Worm (Caenorhabditis elegans) whole organism, L1 larva: Measurements from ENCODE around the gene K08H10.6.
A peak's percentile ranks its signal among the peaks of the same experiment; 100 is the strongest.

Source experiments
- C16A3.4 ChIP-seq: fragments of 150-350 bp; optimal IDR thresholded peaks from 2 replicates; lab custom pipeline; 2014; ENCODE audit warnings: missing biosample characterization, missing genetic modification characterization
- aha-1 ChIP-seq: fragments of 150-350 bp; optimal IDR thresholded peaks from 2 replicates; lab custom pipeline; 2014; ENCODE audit warnings: missing biosample characterization, missing genetic modification characterization
- aly-2 ChIP-seq: fragments of 150-350 bp; optimal IDR thresholded peaks from 2 replicates; lab custom pipeline; 2014; ENCODE audit warnings: missing biosample characterization, missing genetic modification characterization
- ama-1 ChIP-seq: fragments of 150-350 bp; optimal IDR thresholded peaks from 2 replicates; lab custom pipeline; 2014
- blmp-1 ChIP-seq: fragments of 150-350 bp; optimal IDR thresholded peaks from 2 replicates; lab custom pipeline; 2014; ENCODE audit warnings: missing biosample characterization, missing genetic modification characterization
- ceh-82 ChIP-seq, 3 experiments: fragments of 150-350 bp in 1 of 3; sonication (generic microtip) in 2 of 3; optimal IDR thresholded peaks; 2 replicates each; lab custom pipeline; 2014 to 2017; ENCODE audit warnings: missing biosample characterization in 3 of 3, missing genetic modification characterization in 3 of 3
- ceh-90 ChIP-seq: sonication (generic microtip); optimal IDR thresholded peaks from 2 replicates; lab custom pipeline; 2016; ENCODE audit warnings: missing genetic modification characterization, missing compliant biosample characterization
- dpl-1 ChIP-seq, 3 experiments: fragments of 150-350 bp in 2 of 3; sonication (generic microtip) in 1 of 3; optimal IDR thresholded peaks; 2 replicates each; lab custom pipeline; 2014 to 2017; ENCODE audit warnings: missing biosample characterization in 3 of 3, missing genetic modification characterization in 3 of 3, missing genetic modification reagents in 3 of 3
- dsc-1 ChIP-seq: sonication (generic microtip); optimal IDR thresholded peaks from 2 replicates; lab custom pipeline; 2016; ENCODE audit warnings: mild to moderate bottlenecking, missing genetic modification characterization, missing compliant biosample characterization
- efl-3 ChIP-seq: fragments of 200-800 bp; sonication (Bioruptor generic); optimal IDR thresholded peaks from 2 replicates; lab custom pipeline; 2018; ENCODE audit warnings: mild to moderate bottlenecking, missing genetic modification characterization, missing compliant biosample characterization
- egl-13 ChIP-seq: sonication (generic microtip); optimal IDR thresholded peaks from 2 replicates; lab custom pipeline; 2016; ENCODE audit warnings: missing genotype, missing genetic modification reagents, missing genetic modification characterization, missing compliant biosample characterization
- egl-27 ChIP-seq, 2 experiments: fragments of 150-350 bp in 1 of 2; sonication (generic microtip); optimal IDR thresholded peaks; 3 replicates each; lab custom pipeline; 2017 to 2018; ENCODE audit warnings: missing biosample characterization in 2 of 2, missing genetic modification characterization in 2 of 2, missing genetic modification reagents in 2 of 2
- elt-2 ChIP-seq: sonication (generic microtip); optimal IDR thresholded peaks from 2 replicates; lab custom pipeline; 2016; ENCODE audit warnings: missing genetic modification characterization, mild to moderate bottlenecking, inconsistent platforms, missing compliant biosample characterization, missing genetic modification reagents
- elt-3 ChIP-seq, 6 experiments: fragments of 150-350 bp in 1 of 6; sonication (generic microtip); optimal IDR thresholded peaks; 2 replicates each; lab custom pipeline; 2017 to 2018; ENCODE audit warnings: missing biosample characterization in 6 of 6, missing genetic modification characterization in 6 of 6, inconsistent platforms in 1 of 6
- fos-1 ChIP-seq: fragments of 150-350 bp; optimal IDR thresholded peaks from 2 replicates; lab custom pipeline; 2014; ENCODE audit warnings: missing biosample characterization, missing genetic modification characterization
- grh-1 ChIP-seq: fragments of 200-800 bp; sonication (Bioruptor generic); IDR thresholded peaks from 2 replicates; pipeline ENCODE4 v1.3.6; 2022; ENCODE audit warnings: missing genetic modification reagents, missing genetic modification characterization, missing compliant biosample characterization
- hlh-17 ChIP-seq: fragments of 200-800 bp; sonication (Bioruptor generic); optimal IDR thresholded peaks from 2 replicates; lab custom pipeline; 2018; ENCODE audit warnings: missing genetic modification characterization, mild to moderate bottlenecking, missing compliant biosample characterization, moderate library complexity, borderline replicate concordance
- hpl-2 ChIP-seq: fragments of 150-350 bp; optimal IDR thresholded peaks from 2 replicates; lab custom pipeline; 2014; ENCODE audit warnings: missing biosample characterization, missing genetic modification reagents, missing genetic modification characterization
- irx-1 ChIP-seq: sonication (generic microtip); optimal IDR thresholded peaks from 2 replicates; lab custom pipeline; 2016; ENCODE audit warnings: missing genetic modification characterization, missing compliant biosample characterization
- jun-1 ChIP-seq: fragments of 150-350 bp; optimal IDR thresholded peaks from 2 replicates; lab custom pipeline; 2014; ENCODE audit warnings: missing biosample characterization, missing genetic modification reagents, missing genetic modification characterization
- lin-14 ChIP-seq: fragments of 200-800 bp; sonication (Bioruptor generic); optimal IDR thresholded peaks from 2 replicates; lab custom pipeline; 2018; ENCODE audit warnings: mild to moderate bottlenecking, missing genetic modification characterization, moderate library complexity, missing compliant biosample characterization
- lin-35 ChIP-seq, 2 experiments: fragments of 150-350 bp; optimal IDR thresholded peaks; 2 replicates each; lab custom pipeline; 2014; ENCODE audit warnings: missing biosample characterization in 2 of 2, missing genetic modification characterization in 2 of 2, missing genetic modification reagents in 2 of 2
- lin-39 ChIP-seq: fragments of 150-350 bp; optimal IDR thresholded peaks from 2 replicates; lab custom pipeline; 2014; ENCODE audit warnings: missing biosample characterization, missing genetic modification reagents, missing genetic modification characterization
- lsy-2 ChIP-seq, 2 experiments: fragments of 150-350 bp; optimal IDR thresholded peaks; 2 replicates each; lab custom pipeline; 2014; ENCODE audit warnings: missing biosample characterization in 2 of 2, missing genetic modification characterization in 2 of 2
- nhr-12 ChIP-seq: sonication (generic microtip); optimal IDR thresholded peaks from 2 replicates; lab custom pipeline; 2017; ENCODE audit warnings: missing biosample characterization, missing genetic modification characterization
- nhr-237 ChIP-seq: fragments of 150-350 bp; optimal IDR thresholded peaks from 2 replicates; lab custom pipeline; 2014; ENCODE audit warnings: missing biosample characterization, missing genetic modification characterization
- nhr-71 ChIP-seq: sonication (generic microtip); optimal IDR thresholded peaks from 2 replicates; lab custom pipeline; 2016; ENCODE audit warnings: mild to moderate bottlenecking, missing genetic modification characterization, moderate library complexity, missing compliant biosample characterization
- nhr-77 ChIP-seq: fragments of 150-350 bp; optimal IDR thresholded peaks from 2 replicates; lab custom pipeline; 2014; ENCODE audit warnings: missing biosample characterization, missing genetic modification characterization
- nhr-84 ChIP-seq: sonication (generic microtip); optimal IDR thresholded peaks from 2 replicates; lab custom pipeline; 2017; ENCODE audit warnings: missing biosample characterization, missing genetic modification characterization
- nhr-85 ChIP-seq: sonication (generic microtip); peaks from one replicate; lab custom pipeline; 2016; ENCODE audit warnings: missing genetic modification characterization, inconsistent platforms, missing compliant biosample characterization
- pag-3 ChIP-seq: sonication (generic microtip); optimal IDR thresholded peaks from 2 replicates; lab custom pipeline; 2017; ENCODE audit warnings: missing genetic modification characterization, mild to moderate bottlenecking, missing compliant biosample characterization, antibody characterized with exemption, borderline replicate concordance; ENCODE audit not compliant: insufficient read depth
- pqm-1 ChIP-seq: sonication (generic microtip); optimal IDR thresholded peaks from 3 replicates; lab custom pipeline; 2017; ENCODE audit warnings: missing biosample characterization, missing genetic modification characterization
- rnt-1 ChIP-seq: sonication (generic microtip); optimal IDR thresholded peaks from 2 replicates; lab custom pipeline; 2016; ENCODE audit warnings: mild to moderate bottlenecking, missing genetic modification characterization, moderate library complexity, missing compliant biosample characterization
- skn-1 ChIP-seq: fragments of 150-350 bp; optimal IDR thresholded peaks from 2 replicates; lab custom pipeline; 2014; ENCODE audit warnings: missing biosample characterization, missing genetic modification characterization
- tlp-1 ChIP-seq: fragments of 150-350 bp; optimal IDR thresholded peaks from 2 replicates; lab custom pipeline; 2014; ENCODE audit warnings: missing biosample characterization, missing genetic modification characterization
- unc-62 ChIP-seq: fragments of 150-350 bp; optimal IDR thresholded peaks from 2 replicates; lab custom pipeline; 2014; ENCODE audit warnings: missing biosample characterization, missing genetic modification reagents, missing genetic modification characterization
- unc-86 ChIP-seq: sonication (generic microtip); optimal IDR thresholded peaks from 2 replicates; lab custom pipeline; 2016; ENCODE audit warnings: missing genetic modification characterization, missing compliant biosample characterization
- zag-1 ChIP-seq: fragments of 150-350 bp; optimal IDR thresholded peaks from 2 replicates; lab custom pipeline; 2014; ENCODE audit warnings: missing biosample characterization, missing genetic modification characterization

The K08H10.6 gene

ce11 chrV:10019083-10019624 lies 23.5 kb upstream of the K08H10.6 start:
- no peak for TF ChIP-seq efl-3 (GFP tag; lab: Kevin White, UChicago)
- TF ChIP-seq lsy-2 (tag; optimal IDR thresholded peaks at IDR 0.05; lab: Kevin White, UChicago) = no peak
- TF ChIP-seq tlp-1 (tag; lab: Kevin White, UChicago) = no peak
- TF ChIP-seq ama-1 = no peak
- no peak for TF ChIP-seq elt-3 (tag; optimal IDR thresholded peaks at IDR 0.05; lab: Kevin White, UChicago)
- TF ChIP-seq zag-1 (tag; lab: Kevin White, UChicago) = no peak
- TF ChIP-seq aha-1 (tag; lab: Kevin White, UChicago) = no peak
- TF ChIP-seq nhr-71 (tag; lab: Kevin White, UChicago) = no peak
- no peak for TF ChIP-seq unc-86 (tag; lab: Kevin White, UChicago)
- no peak for TF ChIP-seq unc-62 (GFP tag; lab: Kevin White, UChicago)
- no peak for TF ChIP-seq jun-1 (tag; lab: Kevin White, UChicago)
- TF ChIP-seq aly-2 (tag; lab: Kevin White, UChicago) = no peak
- no peak for TF ChIP-seq lin-35 (GFP tag; optimal IDR thresholded peaks at IDR 0.05; lab: Kevin White, UChicago)
- no peak for TF ChIP-seq rnt-1
- TF ChIP-seq hlh-17 = no peak

ce11 chrV:10018291-10018690 lies 22.6 kb upstream of the K08H10.6 start:
- TF ChIP-seq nhr-12 (tag; lab: Kevin White, UChicago) = no peak
- no peak for TF ChIP-seq lin-14 (GFP tag; lab: Kevin White, UChicago)
- no peak for TF ChIP-seq aha-1 (tag; lab: Kevin White, UChicago)
- TF ChIP-seq lin-39 (tag; lab: Kevin White, UChicago) = no peak
- no peak for TF ChIP-seq hlh-17
- no peak for TF ChIP-seq irx-1
- no peak for TF ChIP-seq C16A3.4
- TF ChIP-seq, all 84 proteins: peak for 0

- TF ChIP-seq elt-2 (peak; percentile 42), elt-3 (tag; optimal IDR thresholded peaks at IDR 0.05; lab: Kevin White, UChicago) (peak in 5 of 6 experiments; percentile 71 to 98 (median 80)), skn-1 (tag; lab: Kevin White, UChicago) (no peak), rnt-1 (no peak), grh-1 (GFP tag; lab: Robert Waterston, UW) (no peak), egl-27 (tag; optimal IDR thresholded peaks at IDR 0.05; lab: Kevin White, UChicago) (no peak), blmp-1 (tag; lab: Kevin White, UChicago) (peak; percentile 65), hlh-17 (no peak), nhr-77 (tag; lab: Kevin White, UChicago) (no peak), fos-1 (tag; lab: Kevin White, UChicago) (no peak), lin-35 (GFP tag; optimal IDR thresholded peaks at IDR 0.05; lab: Kevin White, UChicago) (peak in 1 of 2 experiments; percentile 33), lin-14 (GFP tag; lab: Kevin White, UChicago) (peak; percentile 42), pag-3 (tag; lab: Kevin White, UChicago) (peak; percentile 41)
Measured at ce11 chrV:10012639-10013038, 16.9 kb upstream of the K08H10.6 start.

ce11 chrV:10011623-10012022 lies 15.9 kb upstream of the K08H10.6 start, which contains the start of gene lea-1:
Gene lea-1, plus strand, starts transcription at chrV:10011923.
- TF ChIP-seq C16A3.4 (no peak), ceh-82 (tag; optimal IDR thresholded peaks at IDR 0.05; lab: Kevin White, UChicago) (no peak), hpl-2 (no peak), skn-1 (tag; lab: Kevin White, UChicago) (no peak), blmp-1 (tag; lab: Kevin White, UChicago) (no peak), nhr-84 (tag; lab: Kevin White, UChicago) (no peak), nhr-237 (no peak), ceh-90 (tag; lab: Kevin White, UChicago) (no peak), egl-13 (tag; lab: Kevin White, UChicago) (no peak), fos-1 (tag; lab: Kevin White, UChicago) (no peak), lsy-2 (tag; optimal IDR thresholded peaks at IDR 0.05; lab: Kevin White, UChicago) (no peak), nhr-85 (no peak), dpl-1 (GFP tag; optimal IDR thresholded peaks at IDR 0.05; lab: Kevin White, UChicago) (no peak), dsc-1 (tag; lab: Kevin White, UChicago) (no peak), pqm-1 (tag; lab: Kevin White, UChicago) (no peak)
